Fruit fly (Drosophila melanogaster): ENCODE data around the gene CG6178.

Gene CG6178

dm6 chr3R:24151924-24152809 lies at the start of gene CG6178, which contains the start of gene p38a:
Gene CG6178 (plus strand): TSS chr3R:24152347.
Gene p38a (minus strand): TSS chr3R:24152321.
- peak; percentile 99 for TF ChIP-seq CG17801 (GFP tag; optimal IDR thresholded peaks at IDR 0.05; ENCODE audit: partially characterized antibody)

dm6 chr3R:24102387-24102786 lies 49.8 kb upstream of the CG6178 start:
- no peak for TF ChIP-seq CG17801 (GFP tag; optimal IDR thresholded peaks at IDR 0.05; ENCODE audit: partially characterized antibody)

DNA sequence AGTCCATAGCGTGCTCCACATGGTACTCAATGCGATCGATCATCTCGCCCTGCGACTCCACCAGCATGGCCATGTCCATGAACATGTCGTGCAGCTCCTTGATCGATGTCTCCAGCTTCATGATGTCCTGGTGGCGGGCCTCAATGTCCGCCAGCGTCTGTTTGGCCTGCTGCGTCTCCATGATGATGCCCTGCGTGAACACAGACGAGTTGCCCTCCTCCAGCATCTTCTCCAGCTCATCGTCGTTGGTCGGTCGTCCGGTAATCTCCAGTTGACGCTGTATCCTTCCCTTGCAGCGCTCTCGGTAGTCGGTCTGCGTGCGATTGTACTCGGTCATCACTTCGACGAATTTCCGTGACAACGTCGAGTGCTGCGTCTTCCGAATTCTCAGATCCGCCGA lies 48.4 kb upstream of the CG6178 start:
- no peak for TF ChIP-seq CG17801 (GFP tag; optimal IDR thresholded peaks at IDR 0.05; ENCODE audit: partially characterized antibody)

dm6 chr3R:24104471-24105311 lies 47.5 kb upstream of the CG6178 start:
- TF ChIP-seq CG17801 (GFP tag; optimal IDR thresholded peaks at IDR 0.05; ENCODE audit: partially characterized antibody) = peak; percentile 7

DNA sequence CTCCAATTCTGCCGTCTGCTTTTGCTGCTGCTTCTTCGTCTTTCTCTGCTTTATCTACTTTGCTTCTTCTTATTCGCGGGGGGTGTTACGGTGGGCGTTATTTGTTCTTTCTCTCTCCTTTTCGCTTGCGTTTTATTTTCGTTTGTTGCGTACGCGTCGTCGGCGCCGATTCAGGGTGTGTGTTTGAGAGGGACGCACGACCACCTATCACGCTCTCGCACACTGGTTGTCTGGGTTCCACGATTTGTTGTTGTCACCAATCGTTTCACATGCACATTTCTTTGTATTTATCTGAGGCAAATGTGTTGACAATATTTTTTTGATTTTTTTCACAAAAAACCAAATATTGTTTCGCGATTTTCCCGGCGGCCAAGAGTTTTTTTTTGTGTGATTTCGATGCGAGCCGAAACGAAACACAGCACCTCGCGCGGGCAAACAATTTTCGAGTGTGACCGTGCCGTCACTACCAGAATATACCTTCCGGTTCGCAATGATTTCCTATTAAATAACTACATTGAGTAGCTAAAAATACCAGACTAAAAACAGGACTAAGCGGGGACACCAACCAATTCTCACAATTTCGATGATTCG lies 46.7 kb upstream of the CG6178 start, which contains the start of gene Syx1A:
Syx1A (minus strand) TSS at position 452 of the 591 bp plus-strand sequence.
- TF ChIP-seq CG17801 (GFP tag; optimal IDR thresholded peaks at IDR 0.05; ENCODE audit: partially characterized antibody) = peak; percentile 8

dm6 chr3R:24106059-24106631 lies 46.0 kb upstream of the CG6178 start:
- TF ChIP-seq CG17801 (GFP tag; optimal IDR thresholded peaks at IDR 0.05; ENCODE audit: partially characterized antibody) = peak; percentile 61

- TF ChIP-seq CG17801 (GFP tag; optimal IDR thresholded peaks at IDR 0.05; ENCODE audit: partially characterized antibody) = no peak
Observed at dm6 chr3R:24106879-24107441, 45.2 kb upstream of the CG6178 start, which contains the start of gene CG10694. Gene CG10694 (plus strand): TSS chr3R:24107391.

- TF ChIP-seq CG17801 (GFP tag; optimal IDR thresholded peaks at IDR 0.05; ENCODE audit: partially characterized antibody) = peak; percentile 100
Observed at dm6 chr3R:24108902-24109389, 43.2 kb upstream of the CG6178 start, which contains the start of the genes eIF4EHP and CG18428. Gene eIF4EHP (minus strand): TSS chr3R:24108960. Gene CG18428 (plus strand): TSS chr3R:24109336.

DNA sequence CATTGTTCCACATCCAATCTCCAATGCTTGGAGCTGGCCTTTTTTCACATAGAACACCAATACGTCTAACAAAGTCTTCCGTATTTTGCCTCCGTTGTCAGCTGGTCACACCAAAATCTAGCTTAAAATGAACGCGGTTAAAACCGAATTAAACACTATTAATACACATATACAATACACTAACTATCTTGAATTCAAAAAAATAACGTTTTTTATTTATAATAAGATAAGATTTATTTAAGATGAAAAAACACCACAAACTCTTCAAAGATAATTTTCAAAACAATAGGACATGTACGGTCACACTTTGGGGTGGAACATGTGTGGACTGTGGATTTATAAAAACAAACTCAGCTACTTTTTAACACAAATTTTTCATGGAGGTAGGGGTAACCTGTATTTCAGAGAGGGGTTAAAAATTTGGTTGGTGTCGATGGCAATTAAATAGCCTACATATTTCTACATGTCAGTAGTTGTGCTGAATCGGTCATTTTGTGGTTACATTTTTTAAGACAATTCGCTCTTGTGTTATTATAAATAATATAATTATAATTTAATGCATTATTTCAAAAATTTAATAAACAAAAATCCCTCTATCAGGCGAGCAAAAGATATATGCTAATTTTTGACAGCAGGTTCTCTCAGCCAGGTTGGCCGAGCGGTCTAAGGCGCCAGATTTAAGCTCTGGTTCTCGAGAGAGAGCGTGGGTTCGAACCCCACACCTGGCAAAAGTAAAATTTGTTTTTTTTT lies 39.7 kb upstream of the CG6178 start, which contains the start of gene CG13605:
CG13605 (minus strand) TSS at position 70 of the 750 bp plus-strand sequence.
- TF ChIP-seq CG17801 (GFP tag; optimal IDR thresholded peaks at IDR 0.05; ENCODE audit: partially characterized antibody) = peak; percentile 74

DNA sequence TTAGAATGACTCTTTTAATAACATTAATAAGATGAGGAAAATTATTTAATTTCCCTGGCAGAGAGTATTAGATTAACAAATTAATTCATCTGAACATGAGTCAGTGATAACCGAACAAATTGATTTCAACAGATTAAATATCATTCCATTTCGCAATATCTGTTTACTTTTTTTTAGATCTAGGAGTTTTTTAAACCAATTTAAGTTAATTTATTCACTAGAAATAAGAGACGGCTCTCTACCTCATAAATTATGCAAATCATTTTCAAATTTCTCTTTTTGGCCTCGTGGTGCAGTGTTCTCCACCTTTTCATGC lies 39.1 kb upstream of the CG6178 start, which contains the start of gene Root:
Root (plus strand) TSS at position 217 of the 316 bp plus-strand sequence.
- TF ChIP-seq CG17801 (GFP tag; optimal IDR thresholded peaks at IDR 0.05; ENCODE audit: partially characterized antibody) = no peak

DNA sequence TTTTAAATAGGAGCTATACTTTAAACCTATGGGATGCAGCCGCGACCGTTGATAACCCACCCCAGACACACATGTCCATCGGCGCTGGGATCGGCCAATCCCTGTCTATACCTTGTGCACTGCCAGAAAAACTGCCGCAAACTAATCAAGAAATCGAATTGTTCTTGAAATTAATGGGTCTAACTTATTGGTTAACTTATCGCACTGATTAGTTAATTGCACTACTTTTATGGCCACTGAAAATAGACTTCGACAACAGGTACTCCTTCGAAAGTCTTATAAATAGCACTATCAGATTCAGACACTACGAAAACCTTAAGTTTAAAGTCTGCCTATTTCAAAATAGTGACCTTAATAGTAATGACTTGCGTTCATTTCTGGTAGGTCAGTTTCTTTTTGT lies 36.0 kb upstream of the CG6178 start, which contains the start of gene CG13607:
CG13607 (minus strand) TSS at position 143 of the 400 bp plus-strand sequence.
- TF ChIP-seq CG17801 (GFP tag; optimal IDR thresholded peaks at IDR 0.05; ENCODE audit: partially characterized antibody) = no peak

dm6 chr3R:24116972-24117371 lies 35.2 kb upstream of the CG6178 start:
- TF ChIP-seq CG17801 (GFP tag; optimal IDR thresholded peaks at IDR 0.05; ENCODE audit: partially characterized antibody) = no peak

DNA sequence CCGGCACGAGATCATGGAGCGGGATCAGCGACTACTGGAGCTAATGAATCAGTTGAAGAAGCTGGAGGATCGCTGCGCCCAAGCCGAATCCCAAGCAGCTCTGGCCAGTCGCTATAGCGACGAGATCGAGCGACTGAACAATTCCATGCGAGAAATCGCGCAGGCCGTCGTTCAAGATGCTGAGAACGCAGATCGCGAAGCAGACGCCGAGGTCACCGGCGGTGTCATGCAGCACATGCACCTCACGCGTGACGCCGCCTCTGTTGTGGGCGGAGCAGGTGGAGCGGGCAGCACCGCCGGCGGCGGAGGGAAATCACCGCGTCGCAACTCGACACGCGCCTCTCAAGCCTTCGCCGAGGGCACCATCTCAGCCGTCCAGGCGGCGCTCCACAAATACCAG lies 30.5 kb upstream of the CG6178 start:
- no peak for TF ChIP-seq CG17801 (GFP tag; optimal IDR thresholded peaks at IDR 0.05; ENCODE audit: partially characterized antibody)
